Fruit fly (Drosophila melanogaster) whole organism, prepupa: Measurements from ENCODE around the gene CG31751.

Experiments
- Blimp-1 ChIP-seq: fragments of 200-800 bp; sonication (Bioruptor generic); optimal IDR thresholded peaks from 3 replicates; lab custom pipeline; 2017; ENCODE audit warnings: missing biosample characterization, missing genetic modification characterization, mild to moderate bottlenecking, moderate library complexity, missing genetic modification reagents
- CG10631 ChIP-seq: fragments of 200-800 bp; sonication (Bioruptor generic); optimal IDR thresholded peaks from 2 replicates; lab custom pipeline; 2016; ENCODE audit warnings: missing biosample characterization, missing genetic modification characterization
- CG10669 ChIP-seq: fragments of 200-800 bp; sonication (Bioruptor generic); optimal IDR thresholded peaks from 3 replicates; lab custom pipeline; 2018; ENCODE audit warnings: missing biosample characterization, mild to moderate bottlenecking, missing genetic modification characterization, moderate library complexity
- CG11294 ChIP-seq: fragments of 200-800 bp; sonication (Bioruptor generic); IDR thresholded peaks from 2 replicates; pipeline ENCODE4 v1.3.6; 2022; ENCODE audit warnings: missing biosample characterization, missing genetic modification characterization
- CG11762 ChIP-seq: fragments of 200-800 bp; sonication (Bioruptor generic); optimal IDR thresholded peaks from 3 replicates; lab custom pipeline; 2016; ENCODE audit warnings: missing biosample characterization, missing genetic modification characterization; ENCODE audit not compliant: insufficient read depth
- CG11902 ChIP-seq: fragments of 200-800 bp; sonication (Bioruptor generic); optimal IDR thresholded peaks from 3 replicates; lab custom pipeline; 2016; ENCODE audit warnings: missing biosample characterization, missing genetic modification characterization
- CG1621 ChIP-seq: fragments of 200-800 bp; sonication (Bioruptor generic); optimal IDR thresholded peaks from 3 replicates; lab custom pipeline; 2018; ENCODE audit warnings: missing biosample characterization, mild to moderate bottlenecking, missing genetic modification characterization
- CG31627 ChIP-seq: fragments of 200-800 bp; sonication (Bioruptor generic); optimal IDR thresholded peaks from 3 replicates; lab custom pipeline; 2016; ENCODE audit warnings: missing biosample characterization, missing genetic modification characterization
- CG32006 ChIP-seq: fragments of 200-800 bp; sonication (Bioruptor generic); optimal IDR thresholded peaks from 3 replicates; lab custom pipeline; 2017; ENCODE audit warnings: missing biosample characterization, mild to moderate bottlenecking, missing genetic modification characterization
- CG34406 ChIP-seq: fragments of 200-800 bp; sonication (Bioruptor generic); optimal IDR thresholded peaks from 3 replicates; lab custom pipeline; 2016; ENCODE audit warnings: missing biosample characterization, missing genetic modification characterization
- CG4318 ChIP-seq: fragments of 200-800 bp; sonication (Bioruptor generic); optimal IDR thresholded peaks from 3 replicates; lab custom pipeline; 2017; ENCODE audit warnings: missing biosample characterization, mild to moderate bottlenecking, missing genetic modification characterization
- CG6163 ChIP-seq: fragments of 200-800 bp; sonication (Bioruptor generic); IDR thresholded peaks from 3 replicates; pipeline ENCODE4 v1.3.6; 2022; ENCODE audit warnings: missing biosample characterization, missing genetic modification characterization
- CG6276 ChIP-seq: fragments of 200-800 bp; sonication (Bioruptor generic); optimal IDR thresholded peaks from 2 replicates; lab custom pipeline; 2017; ENCODE audit warnings: missing biosample characterization, mild to moderate bottlenecking, missing genetic modification characterization
- CG6792 ChIP-seq: fragments of 200-800 bp; sonication (Bioruptor generic); optimal IDR thresholded peaks from 3 replicates; lab custom pipeline; 2016; ENCODE audit warnings: missing biosample characterization, missing genetic modification characterization
- CG6808 ChIP-seq: fragments of 200-800 bp; sonication (Bioruptor generic); optimal IDR thresholded peaks from 3 replicates; lab custom pipeline; 2017; ENCODE audit warnings: missing biosample characterization, missing genetic modification characterization, mild to moderate bottlenecking, moderate library complexity, missing genetic modification reagents
- CG7368 ChIP-seq: fragments of 200-800 bp; sonication (Bioruptor generic); optimal IDR thresholded peaks from 3 replicates; lab custom pipeline; 2016; ENCODE audit warnings: missing biosample characterization, missing genetic modification characterization
- CG8119 ChIP-seq: fragments of 200-800 bp; sonication (Bioruptor generic); IDR thresholded peaks from 3 replicates; pipeline ENCODE4 v1.3.6; 2022; ENCODE audit warnings: missing biosample characterization, missing genetic modification characterization
- CG8319 ChIP-seq: fragments of 200-800 bp; sonication (Bioruptor generic); optimal IDR thresholded peaks from 3 replicates; lab custom pipeline; 2016; ENCODE audit warnings: missing biosample characterization, missing genetic modification characterization
- CG8632 ChIP-seq: fragments of 200-800 bp; sonication (Bioruptor generic); optimal IDR thresholded peaks from 3 replicates; lab custom pipeline; 2016; ENCODE audit warnings: missing biosample characterization, missing genetic modification characterization
- CG9139 ChIP-seq: fragments of 200-800 bp; sonication (Bioruptor generic); optimal IDR thresholded peaks from 3 replicates; lab custom pipeline; 2017; ENCODE audit warnings: missing biosample characterization, mild to moderate bottlenecking, missing genetic modification characterization
- Eip78C ChIP-seq: fragments of 200-800 bp; sonication (Bioruptor generic); peaks from one replicate; lab custom pipeline; 2016; ENCODE audit warnings: missing biosample characterization, missing genetic modification characterization
- Eip93F ChIP-seq: fragments of 200-800 bp; sonication (Bioruptor generic); optimal IDR thresholded peaks from 2 replicates; lab custom pipeline; 2016; ENCODE audit warnings: missing biosample characterization, mild to moderate bottlenecking, missing genetic modification characterization
- Ets21C ChIP-seq: fragments of 200-800 bp; sonication (Bioruptor generic); optimal IDR thresholded peaks from 3 replicates; lab custom pipeline; 2016; ENCODE audit warnings: missing biosample characterization, missing genetic modification characterization
- Ets96B ChIP-seq: fragments of 200-800 bp; optimal IDR thresholded peaks from 2 replicates; lab custom pipeline; 2019; ENCODE audit warnings: missing biosample characterization, mild to moderate bottlenecking, missing genetic modification characterization, moderate library complexity
- Hr38 ChIP-seq: sonication (Bioruptor generic); optimal IDR thresholded peaks from 2 replicates; lab custom pipeline; 2016; ENCODE audit warnings: missing biosample characterization, missing genetic modification characterization
- Hr39 ChIP-seq: fragments of 200-800 bp; sonication (Bioruptor generic); optimal IDR thresholded peaks from 2 replicates; lab custom pipeline; 2016; ENCODE audit warnings: missing biosample characterization, missing genetic modification characterization
- Hr4 ChIP-seq: fragments of 200-800 bp; sonication (Bioruptor generic); optimal IDR thresholded peaks from 3 replicates; lab custom pipeline; 2016; ENCODE audit warnings: missing biosample characterization, missing genetic modification characterization
- Lpt ChIP-seq: fragments of 200-800 bp; sonication (Bioruptor generic); optimal IDR thresholded peaks from 3 replicates; lab custom pipeline; 2016; ENCODE audit warnings: missing biosample characterization, missing genetic modification characterization
- Met ChIP-seq: fragments of 200-800 bp; sonication (Bioruptor generic); optimal IDR thresholded peaks from 3 replicates; lab custom pipeline; 2016; ENCODE audit warnings: missing biosample characterization, missing genetic modification characterization
- OdsH ChIP-seq: fragments of 200-800 bp; sonication (Bioruptor generic); optimal IDR thresholded peaks from 3 replicates; lab custom pipeline; 2016; ENCODE audit warnings: missing biosample characterization, missing genetic modification characterization
- Sox102F ChIP-seq: fragments of 200-800 bp; sonication (Bioruptor generic); optimal IDR thresholded peaks from 2 replicates; lab custom pipeline; 2016; ENCODE audit warnings: missing biosample characterization, mild to moderate bottlenecking, missing genetic modification characterization
- Sox15 ChIP-seq: fragments of 200-800 bp; sonication (Bioruptor generic); optimal IDR thresholded peaks from 3 replicates; lab custom pipeline; 2016; ENCODE audit warnings: missing biosample characterization, missing genetic modification characterization
- achi ChIP-seq: fragments of 200-800 bp; sonication (Bioruptor generic); optimal IDR thresholded peaks from 3 replicates; lab custom pipeline; 2016; ENCODE audit warnings: missing biosample characterization, missing genetic modification characterization
- acj6 ChIP-seq: fragments of 200-800 bp; sonication (Bioruptor generic); optimal IDR thresholded peaks from 3 replicates; lab custom pipeline; 2016; ENCODE audit warnings: missing biosample characterization, missing genetic modification characterization
- cyc ChIP-seq: fragments of 200-800 bp; sonication (Bioruptor generic); optimal IDR thresholded peaks from 3 replicates; lab custom pipeline; 2016; ENCODE audit warnings: missing biosample characterization, missing genetic modification characterization
- dac ChIP-seq: fragments of 200-800 bp; sonication (Bioruptor generic); optimal IDR thresholded peaks from 2 replicates; lab custom pipeline; 2017; ENCODE audit warnings: missing biosample characterization, mild to moderate bottlenecking, missing genetic modification characterization
- dsx ChIP-seq: fragments of 200-800 bp; optimal IDR thresholded peaks from 3 replicates; lab custom pipeline; 2019; ENCODE audit warnings: missing biosample characterization, mild to moderate bottlenecking, missing genetic modification characterization, moderate library complexity; ENCODE audit not compliant: poor library complexity, severe bottlenecking
- eg ChIP-seq: fragments of 200-800 bp; sonication (Bioruptor generic); IDR thresholded peaks from 3 replicates; pipeline ENCODE4 v1.3.6; 2022; ENCODE audit warnings: missing biosample characterization, missing genetic modification characterization
- esn ChIP-seq: fragments of 200-800 bp; sonication (Bioruptor generic); optimal IDR thresholded peaks from 2 replicates; lab custom pipeline; 2016; ENCODE audit warnings: missing biosample characterization, mild to moderate bottlenecking, missing genetic modification characterization, moderate library complexity
- fd59A ChIP-seq: fragments of 200-800 bp; sonication (Bioruptor generic); optimal IDR thresholded peaks from 2 replicates; lab custom pipeline; 2017; ENCODE audit warnings: missing biosample characterization, mild to moderate bottlenecking, missing genetic modification characterization, missing genetic modification reagents
- fd85E ChIP-seq: fragments of 200-800 bp; sonication (Bioruptor generic); optimal IDR thresholded peaks from 3 replicates; lab custom pipeline; 2016; ENCODE audit warnings: missing biosample characterization, missing genetic modification characterization
- fkh ChIP-seq: fragments of 200-800 bp; sonication (Bioruptor generic); optimal IDR thresholded peaks from 3 replicates; lab custom pipeline; 2017; ENCODE audit warnings: missing biosample characterization, mild to moderate bottlenecking, missing genetic modification characterization, moderate library complexity
- net ChIP-seq: fragments of 200-800 bp; sonication (Bioruptor generic); optimal IDR thresholded peaks from 3 replicates; lab custom pipeline; 2016; ENCODE audit warnings: missing biosample characterization, missing genetic modification characterization
- pdm3 ChIP-seq: fragments of 200-800 bp; sonication (Bioruptor generic); optimal IDR thresholded peaks from 3 replicates; lab custom pipeline; 2016; ENCODE audit warnings: missing biosample characterization, missing genetic modification characterization
- spab ChIP-seq: fragments of 200-800 bp; sonication (Bioruptor generic); optimal IDR thresholded peaks from 2 replicates; lab custom pipeline; 2017; ENCODE audit warnings: missing biosample characterization, mild to moderate bottlenecking, missing genetic modification characterization, missing genetic modification reagents
- ss ChIP-seq, 2 experiments: fragments of 200-800 bp; sonication (Bioruptor generic); optimal IDR thresholded peaks; 2 replicates in 1 of 2; 3 replicates in 1 of 2; lab custom pipeline; 2017 to 2018; ENCODE audit warnings: mild to moderate bottlenecking in 2 of 2, missing biosample characterization in 2 of 2, missing genetic modification characterization in 2 of 2, moderate library complexity in 1 of 2
- svp ChIP-seq: fragments of 200-800 bp; sonication (Bioruptor generic); peaks from one replicate; lab custom pipeline; 2016; ENCODE audit warnings: missing biosample characterization, missing genetic modification characterization
- topi ChIP-seq: fragments of 200-800 bp; sonication (Bioruptor generic); optimal IDR thresholded peaks from 3 replicates; lab custom pipeline; 2016; ENCODE audit warnings: missing biosample characterization, missing genetic modification characterization
- vri ChIP-seq: fragments of 200-800 bp; sonication (Bioruptor generic); optimal IDR thresholded peaks from 3 replicates; lab custom pipeline; 2016; ENCODE audit warnings: missing biosample characterization, mild to moderate bottlenecking, missing genetic modification characterization

CG31751 gene

DNA sequence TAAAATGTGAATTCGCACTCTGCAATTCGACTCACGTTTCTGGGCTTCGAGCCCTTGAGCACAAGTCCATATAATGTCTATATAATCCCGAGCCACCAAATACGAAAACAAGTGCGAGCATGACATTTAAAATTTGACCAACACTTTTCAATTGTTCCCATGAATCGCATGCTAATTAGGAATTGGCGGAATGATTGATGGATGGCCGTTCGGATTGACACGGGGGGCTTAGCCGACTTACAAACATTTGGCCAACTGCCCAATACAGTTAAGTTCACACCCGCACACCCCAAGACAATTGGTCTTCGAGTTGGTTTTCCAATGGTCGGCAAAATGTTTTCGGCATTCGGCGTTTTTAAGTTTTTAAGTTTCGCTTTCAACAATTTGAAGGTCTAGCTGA lies 35.9 kb upstream of the CG31751 start:
- no peak for TF ChIP-seq CG4318 (GFP tag; lab: Kevin White, UChicago)
- no peak for TF ChIP-seq CG6163
- TF ChIP-seq CG11294 (GFP tag; lab: Robert Waterston, UW): no peak
- no peak for TF ChIP-seq CG8119 (GFP tag; lab: Robert Waterston, UW)
- TF ChIP-seq Ets21C (GFP tag; lab: Kevin White, UChicago): no peak
- TF ChIP-seq Blimp-1 (GFP tag; lab: Kevin White, UChicago): no peak
- TF ChIP-seq CG7368: no peak
- TF ChIP-seq net (GFP tag; lab: Kevin White, UChicago): no peak
- no peak for TF ChIP-seq CG8319 (GFP tag; lab: Kevin White, UChicago)

DNA sequence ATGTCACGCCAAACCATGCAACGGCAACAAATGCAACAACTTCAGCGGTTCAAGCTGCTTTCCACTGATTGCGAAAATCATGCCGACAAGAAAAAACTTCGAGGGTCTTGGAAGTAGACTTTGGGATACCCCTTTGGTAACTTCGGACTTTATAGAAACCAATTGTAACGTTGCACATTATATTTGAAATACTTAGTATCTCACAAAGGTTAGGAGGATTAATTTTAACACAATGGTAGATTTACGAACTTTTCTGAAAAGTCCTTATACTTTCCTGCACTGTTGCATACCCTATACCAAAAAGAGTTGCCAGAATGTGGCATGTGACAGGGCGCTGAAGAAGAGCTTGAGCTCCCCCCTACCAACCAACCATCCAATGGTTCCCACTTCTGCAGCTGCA lies 31.6 kb upstream of the CG31751 start:
- TF ChIP-seq CG10669 (peak; percentile 70), CG9139 (GFP tag; lab: Kevin White, UChicago) (no peak), CG6808 (peak; percentile 47), OdsH (GFP tag; lab: Kevin White, UChicago) (peak; percentile 76), fd59A (peak; percentile 10), CG6792 (GFP tag; lab: Kevin White, UChicago) (peak; percentile 79), CG34406 (peak; percentile 65), CG10631 (GFP tag; lab: Kevin White, UChicago) (peak; percentile 64), pdm3 (GFP tag; lab: Kevin White, UChicago) (peak; percentile 71), Hr38 (GFP tag; lab: Kevin White, UChicago) (no peak), Hr4 (GFP tag; lab: Kevin White, UChicago) (peak; percentile 66), esn (GFP tag; lab: Kevin White, UChicago) (peak; percentile 83), fkh (GFP tag; lab: Kevin White, UChicago) (no peak), net (GFP tag; lab: Kevin White, UChicago) (peak; percentile 72), Hr39 (peak; percentile 81), CG31627 (peak; percentile 75), Ets96B (tag; lab: Kevin White, UChicago) (peak; percentile 70), Sox15 (GFP tag; lab: Kevin White, UChicago) (peak; percentile 49), CG8319 (GFP tag; lab: Kevin White, UChicago) (peak; percentile 67), CG8119 (GFP tag; lab: Robert Waterston, UW) (peak; percentile 66; the same call in 2 of the 3 replicates), Blimp-1 (GFP tag; lab: Kevin White, UChicago) (peak; percentile 15), CG8632 (GFP tag; lab: Kevin White, UChicago) (peak; percentile 59), dsx (GFP tag; lab: Kevin White, UChicago) (peak; percentile 37), Lpt (GFP tag; lab: Kevin White, UChicago) (peak; percentile 48), CG32006 (peak; percentile 72), CG1621 (peak; percentile 55), topi (GFP tag; lab: Kevin White, UChicago) (peak; percentile 71), eg (GFP tag; lab: Robert Waterston, UW) (peak; percentile 56; the same call in 1 of the 3 replicates), CG11902 (peak; percentile 58), ss (GFP tag; optimal IDR thresholded peaks at IDR 0.05; lab: Kevin White, UChicago) (peak in 1 of 2 experiments; percentile 17), Sox102F (GFP tag; lab: Kevin White, UChicago) (peak; percentile 79), CG6276 (GFP tag; lab: Kevin White, UChicago) (peak; percentile 22), fd85E (GFP tag; lab: Kevin White, UChicago) (no peak), Eip93F (GFP tag; lab: Kevin White, UChicago) (peak; percentile 47), CG11294 (GFP tag; lab: Robert Waterston, UW) (no peak), vri (GFP tag; lab: Kevin White, UChicago) (peak; percentile 13), Eip78C (GFP tag; lab: Kevin White, UChicago) (peak; percentile 92), svp (GFP tag; lab: Kevin White, UChicago) (peak; percentile 88), achi (GFP tag; lab: Kevin White, UChicago) (peak; percentile 64), CG7368 (peak; percentile 69), dac (GFP tag; lab: Kevin White, UChicago) (no peak), Met (peak; percentile 74), cyc (GFP tag; lab: Kevin White, UChicago) (peak; percentile 72), CG11762 (peak; percentile 57), acj6 (GFP tag; lab: Kevin White, UChicago) (peak; percentile 72), spab (GFP tag; lab: Kevin White, UChicago) (peak; percentile 45)
